Fruit fly (Drosophila melanogaster) whole organism, embryonic: ENCODE measurements around the gene Rbp.

Experiments
- ATbp ChIP-seq: fragments of 200-800 bp; sonication (Bioruptor generic); optimal IDR thresholded peaks from 2 replicates; lab custom pipeline; 2017; ENCODE audit warnings: missing biosample characterization, mild to moderate bottlenecking, missing genetic modification characterization, missing genetic modification reagents
- Aef1 ChIP-seq: fragments of 200-800 bp; sonication (Bioruptor generic); IDR thresholded peaks from 3 replicates; pipeline ENCODE4 v1.3.6; 2022; ENCODE audit warnings: missing biosample characterization, missing genetic modification characterization
- Asciz ChIP-seq: fragments of 200-800 bp; sonication (Bioruptor generic); optimal IDR thresholded peaks from 2 replicates; lab custom pipeline; 2017; ENCODE audit warnings: missing biosample characterization, mild to moderate bottlenecking, missing genetic modification characterization, missing genetic modification reagents
- CG10267 ChIP-seq: fragments of 200-800 bp; sonication (Bioruptor generic); optimal IDR thresholded peaks from 2 replicates; lab custom pipeline; 2018; ENCODE audit warnings: missing biosample characterization, mild to moderate bottlenecking, missing genetic modification characterization, moderate library complexity
- CG11504 ChIP-seq: fragments of 200-800 bp; sonication (Bioruptor generic); optimal IDR thresholded peaks from 3 replicates; lab custom pipeline; 2019; ENCODE audit warnings: missing biosample characterization, mild to moderate bottlenecking, missing genetic modification characterization, moderate library complexity
- CG11695 ChIP-seq: fragments of 200-800 bp; sonication (Bioruptor generic); IDR thresholded peaks from 3 replicates; pipeline ENCODE4 v1.3.6; 2022; ENCODE audit warnings: missing biosample characterization, missing genetic modification characterization
- CG12769 ChIP-seq: fragments of 200-800 bp; sonication (Bioruptor generic); optimal IDR thresholded peaks from 2 replicates; lab custom pipeline; 2019; ENCODE audit warnings: missing biosample characterization, mild to moderate bottlenecking, missing genetic modification characterization, moderate library complexity
- CG13296 ChIP-seq: fragments of 200-800 bp; sonication (Bioruptor generic); optimal IDR thresholded peaks from 3 replicates; lab custom pipeline; 2018; ENCODE audit warnings: missing biosample characterization, mild to moderate bottlenecking, missing genetic modification characterization
- CG13894 ChIP-seq: fragments of 200-800 bp; sonication (Bioruptor generic); optimal IDR thresholded peaks from 3 replicates; lab custom pipeline; 2018; ENCODE audit warnings: missing biosample characterization, mild to moderate bottlenecking, missing genetic modification characterization, moderate library complexity
- CG14050 ChIP-seq: fragments of 200-800 bp; sonication (Bioruptor generic); IDR thresholded peaks from 3 replicates; pipeline ENCODE4 v1.3.6; 2022; ENCODE audit warnings: missing biosample characterization, missing genetic modification characterization
- CG14667 ChIP-seq: fragments of 200-800 bp; sonication (Bioruptor generic); IDR thresholded peaks from 2 replicates; pipeline ENCODE4 v1.3.6; 2022; ENCODE audit warnings: missing biosample characterization, missing genetic modification characterization
- CG16815 ChIP-seq: fragments of 200-800 bp; sonication (Bioruptor generic); optimal IDR thresholded peaks from 3 replicates; lab custom pipeline; 2017; ENCODE audit warnings: missing biosample characterization, mild to moderate bottlenecking, missing genetic modification characterization
- CG17361 ChIP-seq: fragments of 200-800 bp; sonication (Bioruptor generic); IDR thresholded peaks from 3 replicates; pipeline ENCODE4 v1.3.6; 2022; ENCODE audit warnings: missing biosample characterization, missing genetic modification characterization
- CG17802 ChIP-seq: fragments of 200-800 bp; sonication (Bioruptor generic); optimal IDR thresholded peaks from 2 replicates; lab custom pipeline; 2018; ENCODE audit warnings: missing biosample characterization, mild to moderate bottlenecking, missing genetic modification characterization, moderate library complexity
- CG2875 ChIP-seq: fragments of 200-800 bp; sonication (Bioruptor generic); optimal IDR thresholded peaks from 2 replicates; lab custom pipeline; 2017; ENCODE audit warnings: missing biosample characterization, mild to moderate bottlenecking, missing genetic modification characterization, missing genetic modification reagents
- CG3407 ChIP-seq: fragments of 200-800 bp; sonication (Bioruptor generic); optimal IDR thresholded peaks from 2 replicates; lab custom pipeline; 2018; ENCODE audit warnings: missing biosample characterization, mild to moderate bottlenecking, missing genetic modification characterization
- CG3726 ChIP-seq: fragments of 200-800 bp; sonication (Bioruptor generic); IDR thresholded peaks from 3 replicates; pipeline ENCODE4, ENCODE4 v1.3.6; 2022; ENCODE audit warnings: missing biosample characterization, missing genetic modification characterization
- CG3995 ChIP-seq: fragments of 200-800 bp; sonication (Bioruptor generic); optimal IDR thresholded peaks from 3 replicates; lab custom pipeline; 2016; ENCODE audit warnings: missing biosample characterization, missing genetic modification characterization
- CG4404 ChIP-seq: fragments of 200-800 bp; sonication (Bioruptor generic); IDR thresholded peaks from 2 replicates; pipeline ENCODE4 v1.3.6; 2022; ENCODE audit warnings: missing biosample characterization, missing genetic modification characterization
- CG6175 ChIP-seq: fragments of 200-800 bp; sonication (Bioruptor generic); IDR thresholded peaks from 3 replicates; pipeline ENCODE4 v1.3.6; 2022; ENCODE audit warnings: missing biosample characterization, missing genetic modification characterization
- CG6813 ChIP-seq: fragments of 200-800 bp; sonication (Bioruptor generic); optimal IDR thresholded peaks from 2 replicates; lab custom pipeline; 2017; ENCODE audit warnings: missing biosample characterization, missing genetic modification characterization, mild to moderate bottlenecking, moderate library complexity, missing genetic modification reagents
- CG9215 ChIP-seq: fragments of 200-800 bp; sonication (Bioruptor generic); IDR thresholded peaks from 2 replicates; pipeline ENCODE4 v1.3.6; 2022; ENCODE audit warnings: missing biosample characterization, missing genetic modification characterization
- Dad ChIP-seq: fragments of 200-800 bp; sonication (Bioruptor generic); optimal IDR thresholded peaks from 3 replicates; lab custom pipeline; 2016; ENCODE audit warnings: missing biosample characterization, missing genetic modification characterization
- Doc2 ChIP-seq: fragments of 200-800 bp; sonication (Bioruptor generic); IDR thresholded peaks from 2 replicates; pipeline ENCODE4 v1.3.6; 2022; ENCODE audit warnings: missing biosample characterization, missing genetic modification characterization
- E2f2 ChIP-seq: fragments of 200-800 bp; sonication (Bioruptor generic); IDR thresholded peaks from 2 replicates; pipeline ENCODE4 v1.3.6; 2022; ENCODE audit warnings: missing biosample characterization, missing genetic modification characterization
- ERR ChIP-seq: fragments of 200-800 bp; sonication (Bioruptor generic); optimal IDR thresholded peaks from 2 replicates; lab custom pipeline; 2016; ENCODE audit warnings: missing biosample characterization, missing genetic modification characterization
- Ets65A ChIP-seq: fragments of 200-800 bp; sonication (Bioruptor generic); peaks from one replicate; lab custom pipeline; 2016; ENCODE audit warnings: missing biosample characterization, missing genetic modification characterization
- H2.0 ChIP-seq: fragments of 200-800 bp; sonication (Bioruptor generic); IDR thresholded peaks from 2 replicates; pipeline ENCODE4 v1.3.6; 2022; ENCODE audit warnings: missing biosample characterization, missing genetic modification characterization
- Hr51 ChIP-seq, 2 experiments: fragments of 200-800 bp; sonication (Bioruptor generic); optimal IDR thresholded peaks; 2 replicates in 1 of 2; 3 replicates in 1 of 2; lab custom pipeline; 2016 to 2018; ENCODE audit warnings: missing biosample characterization in 2 of 2, missing genetic modification characterization in 2 of 2, mild to moderate bottlenecking in 1 of 2, moderate library complexity in 1 of 2
- Hsf ChIP-seq: fragments of 200-800 bp; sonication (Bioruptor generic); optimal IDR thresholded peaks from 3 replicates; lab custom pipeline; 2016; ENCODE audit warnings: missing biosample characterization, missing genetic modification characterization
- Jarid2 ChIP-seq: fragments of 200-800 bp; sonication (Bioruptor generic); optimal IDR thresholded peaks from 3 replicates; lab custom pipeline; 2017; ENCODE audit warnings: mild to moderate bottlenecking, missing biosample characterization, missing genetic modification reagents, missing genetic modification characterization
- MBD-R2 ChIP-seq: fragments of 200-800 bp; sonication (Bioruptor generic); IDR thresholded peaks from 2 replicates; pipeline ENCODE4 v1.3.6; 2022; ENCODE audit warnings: missing biosample characterization, missing genetic modification characterization
- NC2β ChIP-seq: fragments of 200-800 bp; sonication (Bioruptor generic); optimal IDR thresholded peaks from 2 replicates; lab custom pipeline; 2016; ENCODE audit warnings: missing biosample characterization, missing genetic modification characterization
- Pdp1 ChIP-seq, 2 experiments: fragments of 200-800 bp; sonication (Bioruptor generic); optimal IDR thresholded peaks; 3 replicates each; lab custom pipeline; 2016; ENCODE audit warnings: missing biosample characterization in 2 of 2, missing genetic modification characterization in 2 of 2, mild to moderate bottlenecking in 1 of 2, moderate library complexity in 1 of 2
- Six4 ChIP-seq: fragments of 200-800 bp; sonication (Bioruptor generic); optimal IDR thresholded peaks from 2 replicates; lab custom pipeline; 2016; ENCODE audit warnings: missing biosample characterization, missing genetic modification characterization
- Spps ChIP-seq: fragments of 200-800 bp; sonication (Bioruptor generic); optimal IDR thresholded peaks from 2 replicates; lab custom pipeline; 2018; ENCODE audit warnings: missing biosample characterization, mild to moderate bottlenecking, missing genetic modification characterization
- Taf1 ChIP-seq: fragments of 200-800 bp; sonication (Bioruptor generic); IDR thresholded peaks from 2 replicates; pipeline ENCODE4 v1.3.6; 2022; ENCODE audit warnings: missing biosample characterization, missing genetic modification characterization
- az2 ChIP-seq: fragments of 200-800 bp; sonication (Bioruptor generic); optimal IDR thresholded peaks from 3 replicates; lab custom pipeline; 2016; ENCODE audit warnings: missing biosample characterization, missing genetic modification characterization
- chinmo ChIP-seq: fragments of 200-800 bp; sonication (Bioruptor generic); IDR thresholded peaks from 4 replicates; pipeline ENCODE4 v1.3.6; 2022; ENCODE audit warnings: missing biosample characterization, missing genetic modification characterization; ENCODE audit not compliant: partially characterized antibody
- chm ChIP-seq: fragments of 200-800 bp; sonication (Bioruptor generic); IDR thresholded peaks from 2 replicates; pipeline ENCODE4 v1.3.6; 2022; ENCODE audit warnings: missing biosample characterization, missing genetic modification characterization
- crp ChIP-seq, 2 experiments: fragments of 200-800 bp; sonication (Bioruptor generic); optimal IDR thresholded peaks; 2 replicates in 1 of 2; 3 replicates in 1 of 2; lab custom pipeline; 2017; ENCODE audit warnings: missing biosample characterization in 2 of 2, missing genetic modification characterization in 2 of 2, mild to moderate bottlenecking in 1 of 2, moderate library complexity in 1 of 2
- dimm ChIP-seq: fragments of 200-800 bp; sonication (Bioruptor generic); IDR thresholded peaks from 2 replicates; pipeline ENCODE4 v1.3.6; 2022; ENCODE audit warnings: missing biosample characterization, missing genetic modification characterization
- hb ChIP-seq: fragments of 200-800 bp; sonication (Bioruptor generic); IDR thresholded peaks from 3 replicates; pipeline ENCODE4 v1.3.6; 2022; ENCODE audit warnings: missing biosample characterization, missing genetic modification characterization; ENCODE audit not compliant: partially characterized antibody
- mld ChIP-seq: fragments of 200-800 bp; sonication (Bioruptor generic); IDR thresholded peaks from 3 replicates; pipeline ENCODE4 v1.3.6; 2022; ENCODE audit warnings: missing biosample characterization, missing genetic modification characterization; ENCODE audit not compliant: partially characterized antibody
- nau ChIP-seq: fragments of 200-800 bp; sonication (Bioruptor generic); optimal IDR thresholded peaks from 3 replicates; lab custom pipeline; 2017; ENCODE audit warnings: missing biosample characterization, mild to moderate bottlenecking, missing genetic modification characterization, missing genetic modification reagents
- onecut ChIP-seq: fragments of 200-800 bp; sonication (Bioruptor generic); IDR thresholded peaks from 2 replicates; pipeline ENCODE4 v1.3.6; 2022; ENCODE audit warnings: missing biosample characterization, missing genetic modification characterization
- psq ChIP-seq: fragments of 200-800 bp; sonication (Bioruptor generic); optimal IDR thresholded peaks from 2 replicates; lab custom pipeline; 2017; ENCODE audit warnings: missing biosample characterization, missing genetic modification characterization
- repo ChIP-seq: fragments of 200-800 bp; sonication (Bioruptor generic); optimal IDR thresholded peaks from 2 replicates; lab custom pipeline; 2016; ENCODE audit warnings: missing biosample characterization, missing genetic modification characterization
- sr ChIP-seq: fragments of 200-800 bp; sonication (Bioruptor generic); IDR thresholded peaks from 3 replicates; pipeline ENCODE4 v1.3.6; 2022; ENCODE audit warnings: missing biosample characterization, missing genetic modification characterization
- zfh1 ChIP-seq: fragments of 200-800 bp; sonication (Bioruptor generic); IDR thresholded peaks from 3 replicates; pipeline ENCODE4 v1.3.6; 2022; ENCODE audit warnings: missing biosample characterization, missing genetic modification characterization

The Rbp gene

dm6 chr3R:15451344-15452107, 77.1 kb downstream of the Rbp start (continued):
- no peak for TF ChIP-seq CG6813 (GFP tag; lab: Kevin White, UChicago)
- no peak for TF ChIP-seq CG9215 (GFP tag; lab: Robert Waterston, UW)
- no peak for TF ChIP-seq NC2β (GFP tag; lab: Kevin White, UChicago)
- no peak for TF ChIP-seq Pdp1 (GFP tag; optimal IDR thresholded peaks at IDR 0.05; lab: Kevin White, UChicago)
- no peak for TF ChIP-seq CG14050
- no peak for TF ChIP-seq CG2875 (GFP tag; lab: Kevin White, UChicago)
- TF ChIP-seq CG3407: no peak
- no peak for TF ChIP-seq Six4 (GFP tag; lab: Kevin White, UChicago)
- TF ChIP-seq mld (GFP tag; lab: Robert Waterston, UW): no peak
- no peak for TF ChIP-seq Jarid2
- no peak for TF ChIP-seq Doc2
- TF ChIP-seq CG11504 (tag; lab: Kevin White, UChicago): no peak
- no peak for TF ChIP-seq ATbp (GFP tag; lab: Kevin White, UChicago)
- TF ChIP-seq CG6175 (GFP tag; lab: Robert Waterston, UW): 0 out of 3 replicates have a peak, but pooled peaks have one; percentile 49
- TF ChIP-seq Hr51 (GFP tag; optimal IDR thresholded peaks at IDR 0.05; lab: Kevin White, UChicago): no peak
- TF ChIP-seq CG17802 (tag; lab: Kevin White, UChicago): no peak
- no peak for TF ChIP-seq hb (GFP tag; lab: Robert Waterston, UW)
- TF ChIP-seq CG17361 (GFP tag; lab: Robert Waterston, UW): no peak
- TF ChIP-seq ERR (GFP tag; lab: Kevin White, UChicago): no peak
- no peak for TF ChIP-seq Asciz
- no peak for TF ChIP-seq psq
- no peak for TF ChIP-seq H2.0
- TF ChIP-seq sr (GFP tag; lab: Robert Waterston, UW): no peak
- no peak for TF ChIP-seq Spps (tag; lab: Kevin White, UChicago)
- peak; percentile 58 for TF ChIP-seq CG12769 (tag; lab: Kevin White, UChicago)
- no peak for TF ChIP-seq CG13296 (GFP tag; lab: Kevin White, UChicago)
- TF ChIP-seq CG10267 (tag; lab: Kevin White, UChicago): no peak
- no peak for TF ChIP-seq MBD-R2 (GFP tag; lab: Robert Waterston, UW)
- TF ChIP-seq CG16815 (GFP tag; lab: Kevin White, UChicago): no peak
- TF ChIP-seq CG14667 (GFP tag; lab: Robert Waterston, UW): no peak
- no peak for TF ChIP-seq CG3995 (GFP tag; lab: Kevin White, UChicago)
- TF ChIP-seq onecut (GFP tag; lab: Robert Waterston, UW): no peak
- no peak for TF ChIP-seq nau
- no peak for TF ChIP-seq E2f2 (GFP tag; lab: Robert Waterston, UW)
- TF ChIP-seq CG11695 (GFP tag; lab: Robert Waterston, UW): no peak
- no peak for TF ChIP-seq Taf1
- TF ChIP-seq Aef1: no peak
- no peak for TF ChIP-seq repo
- TF ChIP-seq Hsf (GFP tag; lab: Kevin White, UChicago): no peak
- peak; percentile 32 for TF ChIP-seq CG13894 (tag; lab: Kevin White, UChicago)
- TF ChIP-seq zfh1 (GFP tag; lab: Robert Waterston, UW): no peak
- TF ChIP-seq chm (GFP tag; lab: Robert Waterston, UW): no peak
- TF ChIP-seq dimm: no peak
- no peak for TF ChIP-seq crp (GFP tag; optimal IDR thresholded peaks at IDR 0.05; lab: Kevin White, UChicago)
- TF ChIP-seq az2 (GFP tag; lab: Kevin White, UChicago): no peak
- TF ChIP-seq CG4404: no peak
- no peak for TF ChIP-seq CG3726
- no peak for TF ChIP-seq Ets65A (GFP tag; lab: Kevin White, UChicago)
- TF ChIP-seq Dad (GFP tag; lab: Kevin White, UChicago): no peak
- TF ChIP-seq chinmo: peak; percentile 91; the same call in 3 of the 4 replicates
